In the genomic region with DNA sequence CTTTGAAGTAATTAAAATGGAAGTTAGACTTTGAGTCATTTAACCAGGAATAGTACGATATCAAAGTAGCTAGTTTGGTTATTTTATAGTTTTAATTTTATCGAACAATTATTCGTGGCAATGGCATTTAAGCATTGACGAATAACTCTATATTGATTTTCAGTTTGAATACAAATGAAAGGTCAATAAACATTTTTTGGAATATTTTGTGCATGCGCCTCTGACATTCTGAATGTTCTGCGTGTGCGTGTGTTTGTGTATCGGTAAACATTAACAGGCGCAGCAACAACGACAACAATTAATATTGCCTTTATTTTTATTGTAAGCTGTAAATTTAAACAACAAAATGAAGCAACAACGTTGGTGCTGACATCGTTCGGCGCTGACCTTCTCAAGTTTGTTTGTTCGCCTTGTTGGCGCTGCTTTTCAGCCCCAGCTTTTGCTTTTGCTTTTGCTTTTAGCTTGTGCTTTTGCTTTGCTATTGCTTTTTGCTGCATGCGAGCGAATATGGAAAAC, we compare ENCODE assay signal across 1 fruit fly cellular context.
TF ChIP-seq lines count a peak whose summit lies in the region.

No protein-coding gene starts in this region.

TF ChIP-seq in whole organism, embryonic, 481 proteins besides CTCF, POLR2A, EP300 and RAD21 (continued from another document and continues in another):
- TF ChIP-seq CG13287 (GFP tag; IDR thresholded peaks at IDR 0.05; lab: Robert Waterston, UW; ENCODE audit: partially characterized antibody), result no peak
- TF ChIP-seq prd (optimal IDR thresholded peaks at IDR 0.05; lab: Kevin White, UChicago), result no peak
- TF ChIP-seq prd (GFP tag; IDR thresholded peaks at IDR 0.05; lab: Robert Waterston, UW), result no peak
- TF ChIP-seq mld (GFP tag; IDR thresholded peaks at IDR 0.05; lab: Robert Waterston, UW; ENCODE audit: partially characterized antibody), result no peak
- TF ChIP-seq CG13894 (tag; optimal IDR thresholded peaks at IDR 0.05; lab: Kevin White, UChicago), result no peak
- no peak for TF ChIP-seq CG8359 (GFP tag; optimal IDR thresholded peaks at IDR 0.05; lab: Kevin White, UChicago; ENCODE audit: borderline replicate concordance)
- TF ChIP-seq CG32767 (GFP tag; IDR thresholded peaks at IDR 0.05; lab: Robert Waterston, UW), result 0 out of 2 replicates have a peak, but pooled peaks have one; percentile 31
- peak; percentile 9; the same call in 1 of the 2 replicates for TF ChIP-seq CG14441 (GFP tag; IDR thresholded peaks at IDR 0.05; lab: Robert Waterston, UW)
- TF ChIP-seq emc (GFP tag; optimal IDR thresholded peaks at IDR 0.05; lab: Kevin White, UChicago), result no peak
- TF ChIP-seq hkb (optimal IDR thresholded peaks at IDR 0.05; lab: Kevin White, UChicago), result no peak
- peak; percentile 19; the same call in 1 of the 2 replicates for TF ChIP-seq hkb (GFP tag; IDR thresholded peaks at IDR 0.05; lab: Robert Waterston, UW)
- TF ChIP-seq Ravus (GFP tag; IDR thresholded peaks at IDR 0.05; lab: Robert Waterston, UW), result no peak
- no peak for TF ChIP-seq CG11085 (GFP tag; IDR thresholded peaks at IDR 0.05; lab: Robert Waterston, UW)
- TF ChIP-seq CG17328 (GFP tag; IDR thresholded peaks at IDR 0.05; lab: Robert Waterston, UW), result 0 out of 2 replicates have a peak, but pooled peaks have one; percentile 25
- TF ChIP-seq CG6254 (GFP tag; optimal IDR thresholded peaks at IDR 0.05; lab: Kevin White, UChicago), result peak; percentile 1
- no peak for TF ChIP-seq CG17186 (GFP tag; optimal IDR thresholded peaks at IDR 0.05; lab: Kevin White, UChicago)
- no peak for TF ChIP-seq C15 (GFP tag; IDR thresholded peaks at IDR 0.05; lab: Robert Waterston, UW)
- no peak for TF ChIP-seq Side (GFP tag; optimal IDR thresholded peaks at IDR 0.05; lab: Kevin White, UChicago)
- TF ChIP-seq CG14860 (GFP tag; IDR thresholded peaks at IDR 0.05; lab: Robert Waterston, UW; ENCODE audit: partially characterized antibody), result no peak
- no peak for TF ChIP-seq NC2α (GFP tag; optimal IDR thresholded peaks at IDR 0.05; lab: Kevin White, UChicago)
- TF ChIP-seq tup (GFP tag; optimal IDR thresholded peaks at IDR 0.05; lab: Kevin White, UChicago), result no peak
- no peak for TF ChIP-seq CG2712 (tag; optimal IDR thresholded peaks at IDR 0.05; lab: Kevin White, UChicago)
- no peak for TF ChIP-seq Bgb (GFP tag; IDR thresholded peaks at IDR 0.05; lab: Robert Waterston, UW; ENCODE audit: partially characterized antibody)
- TF ChIP-seq CG32532 (GFP tag; IDR thresholded peaks at IDR 0.05; lab: Robert Waterston, UW), result no peak
- no peak for TF ChIP-seq Dbx (GFP tag; IDR thresholded peaks at IDR 0.05; lab: Robert Waterston, UW)
- peak; percentile 22 for TF ChIP-seq Dek (tag; optimal IDR thresholded peaks at IDR 0.05; lab: Kevin White, UChicago)
- no peak for TF ChIP-seq CG12744 (GFP tag; optimal IDR thresholded peaks at IDR 0.05; lab: Kevin White, UChicago)
- TF ChIP-seq zfh1 (GFP tag; IDR thresholded peaks at IDR 0.05; lab: Robert Waterston, UW), result no peak
- no peak for TF ChIP-seq ken (GFP tag; IDR thresholded peaks at IDR 0.05; lab: Robert Waterston, UW)
- TF ChIP-seq usp (GFP tag; optimal IDR thresholded peaks at IDR 0.05; lab: Kevin White, UChicago), result no peak
- no peak for TF ChIP-seq CG9797 (GFP tag; optimal IDR thresholded peaks at IDR 0.05; lab: Kevin White, UChicago)
- no peak for TF ChIP-seq MBD-R2 (GFP tag; IDR thresholded peaks at IDR 0.05; lab: Robert Waterston, UW)
- no peak for TF ChIP-seq dimm (GFP tag; IDR thresholded peaks at IDR 0.05; lab: Robert Waterston, UW)
- no peak for TF ChIP-seq CG17612 (GFP tag; IDR thresholded peaks at IDR 0.05; lab: Robert Waterston, UW)
- no peak for TF ChIP-seq CG11560 (tag; IDR thresholded peaks at IDR 0.05; lab: Robert Waterston, UW)
- no peak for TF ChIP-seq HmgD (GFP tag; optimal IDR thresholded peaks at IDR 0.05; lab: Kevin White, UChicago)
- TF ChIP-seq NK7.1 (GFP tag; optimal IDR thresholded peaks at IDR 0.05; lab: Kevin White, UChicago), result no peak
- peak; percentile 72 for TF ChIP-seq sd (tag; optimal IDR thresholded peaks at IDR 0.05; lab: Kevin White, UChicago)
- TF ChIP-seq fu2 (GFP tag; optimal IDR thresholded peaks at IDR 0.05; lab: Kevin White, UChicago), result no peak
- TF ChIP-seq CG10565 (GFP tag; optimal IDR thresholded peaks at IDR 0.05; lab: Kevin White, UChicago), result no peak
- no peak for TF ChIP-seq CG3163 (GFP tag; optimal IDR thresholded peaks at IDR 0.05; lab: Kevin White, UChicago)
- no peak for TF ChIP-seq CG2129 (GFP tag; IDR thresholded peaks at IDR 0.05; lab: Robert Waterston, UW; ENCODE audit: partially characterized antibody)
- peak; percentile 33 for TF ChIP-seq Fer3 (tag; optimal IDR thresholded peaks at IDR 0.05; lab: Kevin White, UChicago)
- peak; percentile 34 for TF ChIP-seq CG1529 (GFP tag; optimal IDR thresholded peaks at IDR 0.05; lab: Kevin White, UChicago)
- peak; percentile 22 for TF ChIP-seq Nf-YC (tag; optimal IDR thresholded peaks at IDR 0.05; lab: Kevin White, UChicago)
- TF ChIP-seq Med (GFP tag; lab: Kevin White, UChicago), result peak; percentile 69
- TF ChIP-seq CG9727 (GFP tag; optimal IDR thresholded peaks at IDR 0.05; lab: Kevin White, UChicago), result no peak
- TF ChIP-seq Six4 (GFP tag; optimal IDR thresholded peaks at IDR 0.05; lab: Kevin White, UChicago), result no peak
- TF ChIP-seq onecut (GFP tag; IDR thresholded peaks at IDR 0.05; lab: Robert Waterston, UW), result peak; percentile 39
- TF ChIP-seq caup (GFP tag; optimal IDR thresholded peaks at IDR 0.05; lab: Kevin White, UChicago; ENCODE audit: severe bottlenecking), result peak; percentile 19
- TF ChIP-seq org-1 (GFP tag; optimal IDR thresholded peaks at IDR 0.05; lab: Kevin White, UChicago), result no peak
- TF ChIP-seq Blimp-1 (GFP tag; optimal IDR thresholded peaks at IDR 0.05; lab: Kevin White, UChicago), result peak; percentile 47
- peak; percentile 61 for TF ChIP-seq CG15514 (GFP tag; optimal IDR thresholded peaks at IDR 0.05; lab: Kevin White, UChicago)
- TF ChIP-seq CG1647 (GFP tag; optimal IDR thresholded peaks at IDR 0.05; lab: Kevin White, UChicago), result no peak
- no peak for TF ChIP-seq Sry-δ (GFP tag; optimal IDR thresholded peaks at IDR 0.05; lab: Kevin White, UChicago)
- TF ChIP-seq kay (GFP tag; optimal IDR thresholded peaks at IDR 0.05; lab: Kevin White, UChicago), result no peak
- TF ChIP-seq CoRest (tag; optimal IDR thresholded peaks at IDR 0.05; lab: Kevin White, UChicago), result peak; percentile 41
- no peak for TF ChIP-seq CG7745 (tag; optimal IDR thresholded peaks at IDR 0.05; lab: Kevin White, UChicago)
- peak; percentile 18 for TF ChIP-seq exex (tag; optimal IDR thresholded peaks at IDR 0.05; lab: Kevin White, UChicago)
- TF ChIP-seq CG1832 (GFP tag; optimal IDR thresholded peaks at IDR 0.05; lab: Kevin White, UChicago), result no peak
- no peak for TF ChIP-seq wor (GFP tag; IDR thresholded peaks at IDR 0.05; lab: Robert Waterston, UW)
- TF ChIP-seq tin (GFP tag; optimal IDR thresholded peaks at IDR 0.05; lab: Kevin White, UChicago), result peak; percentile 1
- no peak for TF ChIP-seq Nf-YA (GFP tag; IDR thresholded peaks at IDR 0.05; lab: Robert Waterston, UW)
- TF ChIP-seq MTF-1 (GFP tag; optimal IDR thresholded peaks at IDR 0.05; lab: Kevin White, UChicago; ENCODE audit: borderline replicate concordance), result peak; percentile 1
- TF ChIP-seq CG6791 (GFP tag; IDR thresholded peaks at IDR 0.05; lab: Robert Waterston, UW; ENCODE audit: partially characterized antibody), result no peak
- no peak for TF ChIP-seq cad (GFP tag; optimal IDR thresholded peaks at IDR 0.05; lab: Kevin White, UChicago)
- peak; percentile 50 for TF ChIP-seq CG7556 (GFP tag; optimal IDR thresholded peaks at IDR 0.05; lab: Kevin White, UChicago)
- no peak for TF ChIP-seq ssp (GFP tag; IDR thresholded peaks at IDR 0.05; lab: Robert Waterston, UW)
- TF ChIP-seq h (optimal IDR thresholded peaks at IDR 0.05; lab: Kevin White, UChicago), result no peak
- TF ChIP-seq CG1233 (GFP tag; optimal IDR thresholded peaks at IDR 0.05; lab: Kevin White, UChicago), result peak; percentile 38
- TF ChIP-seq CG31365 (tag; optimal IDR thresholded peaks at IDR 0.05; lab: Kevin White, UChicago), result no peak
- peak; percentile 56 for TF ChIP-seq Sox102F (GFP tag; optimal IDR thresholded peaks at IDR 0.05; lab: Kevin White, UChicago)
- TF ChIP-seq Ets65A (GFP tag; lab: Kevin White, UChicago), result no peak
- no peak for TF ChIP-seq ash1 (GFP tag; optimal IDR thresholded peaks at IDR 0.05; lab: Kevin White, UChicago)
- peak; percentile 57 for TF ChIP-seq CG13424 (tag; optimal IDR thresholded peaks at IDR 0.05; lab: Kevin White, UChicago)
- TF ChIP-seq bsh (GFP tag; optimal IDR thresholded peaks at IDR 0.05; lab: Kevin White, UChicago), result peak in 1 of 2 experiments; percentile 42
- TF ChIP-seq sug (tag; optimal IDR thresholded peaks at IDR 0.05; lab: Kevin White, UChicago), result no peak
- TF ChIP-seq sna (GFP tag; IDR thresholded peaks at IDR 0.05; lab: Robert Waterston, UW; ENCODE audit: partially characterized antibody), result no peak
- TF ChIP-seq Hand (GFP tag; optimal IDR thresholded peaks at IDR 0.05; lab: Kevin White, UChicago), result no peak
- TF ChIP-seq Oli (tag; optimal IDR thresholded peaks at IDR 0.05; lab: Kevin White, UChicago), result peak; percentile 31
- no peak for TF ChIP-seq Ets97D (GFP tag; optimal IDR thresholded peaks at IDR 0.05; lab: Kevin White, UChicago)
- TF ChIP-seq jing (GFP tag; optimal IDR thresholded peaks at IDR 0.05; lab: Kevin White, UChicago), result no peak
- TF ChIP-seq pita (GFP tag; optimal IDR thresholded peaks at IDR 0.05; lab: Kevin White, UChicago), result no peak
- TF ChIP-seq sim (GFP tag; IDR thresholded peaks at IDR 0.05; lab: Robert Waterston, UW), result no peak
- no peak for TF ChIP-seq danr (GFP tag; IDR thresholded peaks at IDR 0.05; lab: Robert Waterston, UW)
- TF ChIP-seq CG7987 (GFP tag; optimal IDR thresholded peaks at IDR 0.05; lab: Kevin White, UChicago), result peak; percentile 76
- TF ChIP-seq gt (GFP tag; IDR thresholded peaks at IDR 0.05; lab: Robert Waterston, UW), result no peak
- TF ChIP-seq NfI (GFP tag; optimal IDR thresholded peaks at IDR 0.05; lab: Kevin White, UChicago), result peak; percentile 20
- no peak for TF ChIP-seq B-H1 (GFP tag; IDR thresholded peaks at IDR 0.05; lab: Robert Waterston, UW)
- TF ChIP-seq Hey (tag; optimal IDR thresholded peaks at IDR 0.05; lab: Kevin White, UChicago), result no peak
- TF ChIP-seq tio (GFP tag; optimal IDR thresholded peaks at IDR 0.05; lab: Kevin White, UChicago), result no peak
- no peak for TF ChIP-seq CG2199 (GFP tag; IDR thresholded peaks at IDR 0.05; lab: Robert Waterston, UW)
- no peak for TF ChIP-seq CG8388 (GFP tag; optimal IDR thresholded peaks at IDR 0.05; lab: Kevin White, UChicago)
- TF ChIP-seq Dip3 (GFP tag; optimal IDR thresholded peaks at IDR 0.05; lab: Kevin White, UChicago), result no peak
- TF ChIP-seq CG4820 (GFP tag; optimal IDR thresholded peaks at IDR 0.05; lab: Kevin White, UChicago), result peak; percentile 25
- TF ChIP-seq CG12391 (tag; optimal IDR thresholded peaks at IDR 0.05; lab: Kevin White, UChicago), result peak; percentile 3
- TF ChIP-seq CG9876 (GFP tag; optimal IDR thresholded peaks at IDR 0.05; lab: Kevin White, UChicago), result no peak
- TF ChIP-seq Aef1 (GFP tag; IDR thresholded peaks at IDR 0.05; lab: Robert Waterston, UW), result no peak
- no peak for TF ChIP-seq knrl (GFP tag; IDR thresholded peaks at IDR 0.05; lab: Robert Waterston, UW; ENCODE audit: partially characterized antibody)
- no peak for TF ChIP-seq chm (GFP tag; IDR thresholded peaks at IDR 0.05; lab: Robert Waterston, UW)
- TF ChIP-seq TFAM (GFP tag; optimal IDR thresholded peaks at IDR 0.05; lab: Kevin White, UChicago), result no peak
- TF ChIP-seq lola (GFP tag; optimal IDR thresholded peaks at IDR 0.05; lab: Kevin White, UChicago), result no peak
- peak; percentile 52 for TF ChIP-seq kah (GFP tag; optimal IDR thresholded peaks at IDR 0.05; lab: Kevin White, UChicago)
- TF ChIP-seq CG12299 (tag; optimal IDR thresholded peaks at IDR 0.05; lab: Kevin White, UChicago), result peak; percentile 39
- no peak for TF ChIP-seq CG6654 (GFP tag; optimal IDR thresholded peaks at IDR 0.05; lab: Kevin White, UChicago)
- no peak for TF ChIP-seq sqz (GFP tag; optimal IDR thresholded peaks at IDR 0.05; lab: Kevin White, UChicago)
- TF ChIP-seq amos (GFP tag; IDR thresholded peaks at IDR 0.05; lab: Robert Waterston, UW; ENCODE audit: partially characterized antibody), result no peak
- no peak for TF ChIP-seq ind (GFP tag; optimal IDR thresholded peaks at IDR 0.05; lab: Kevin White, UChicago)
- no peak for TF ChIP-seq CG8290 (GFP tag; optimal IDR thresholded peaks at IDR 0.05; lab: Kevin White, UChicago)
- peak in 1 of 2 experiments; percentile 52 for TF ChIP-seq CG8290 (tag; optimal IDR thresholded peaks at IDR 0.05; lab: Kevin White, UChicago)
- TF ChIP-seq nerfin-2 (GFP tag; IDR thresholded peaks at IDR 0.05; lab: Robert Waterston, UW; ENCODE audit: partially characterized antibody), result no peak
- no peak for TF ChIP-seq CG12155 (GFP tag; optimal IDR thresholded peaks at IDR 0.05; lab: Kevin White, UChicago)
- TF ChIP-seq pho (GFP tag; optimal IDR thresholded peaks at IDR 0.05; lab: Kevin White, UChicago), result no peak
- peak; percentile 27 for TF ChIP-seq CG1792 (GFP tag; optimal IDR thresholded peaks at IDR 0.05; lab: Kevin White, UChicago)
- TF ChIP-seq Ada2b (GFP tag; IDR thresholded peaks at IDR 0.05; lab: Robert Waterston, UW), result no peak
- TF ChIP-seq CG43689 (GFP tag; IDR thresholded peaks at IDR 0.05; lab: Robert Waterston, UW), result no peak
- peak; percentile 60 for TF ChIP-seq Fer1 (GFP tag; optimal IDR thresholded peaks at IDR 0.05; lab: Kevin White, UChicago)
- no peak for TF ChIP-seq CG31388 (GFP tag; optimal IDR thresholded peaks at IDR 0.05; lab: Kevin White, UChicago)
- no peak for TF ChIP-seq unc-4 (GFP tag; IDR thresholded peaks at IDR 0.05; lab: Robert Waterston, UW; ENCODE audit: partially characterized antibody)
- TF ChIP-seq sima (GFP tag; optimal IDR thresholded peaks at IDR 0.05; lab: Kevin White, UChicago), result no peak
- TF ChIP-seq Lpt (GFP tag; optimal IDR thresholded peaks at IDR 0.05; lab: Kevin White, UChicago), result no peak
- TF ChIP-seq salm (tag; optimal IDR thresholded peaks at IDR 0.05; lab: Kevin White, UChicago), result peak; percentile 57
- TF ChIP-seq eve (GFP tag; optimal IDR thresholded peaks at IDR 0.05; lab: Kevin White, UChicago), result no peak
- no peak for TF ChIP-seq dm (GFP tag; optimal IDR thresholded peaks at IDR 0.05; lab: Kevin White, UChicago)
- TF ChIP-seq ro (GFP tag; IDR thresholded peaks at IDR 0.05; lab: Robert Waterston, UW), result no peak
- TF ChIP-seq CG10147 (GFP tag; optimal IDR thresholded peaks at IDR 0.05; lab: Kevin White, UChicago), result peak; percentile 37
- peak; percentile 60 for TF ChIP-seq CG10543 (GFP tag; optimal IDR thresholded peaks at IDR 0.05; lab: Kevin White, UChicago)
- TF ChIP-seq GATAe (GFP tag; conservative IDR thresholded peaks at IDR 0.05; lab: Robert Waterston, UW), result no peak
- no peak for TF ChIP-seq fd102C (GFP tag; optimal IDR thresholded peaks at IDR 0.05; lab: Kevin White, UChicago)
- TF ChIP-seq CG4730 (GFP tag; IDR thresholded peaks at IDR 0.05; lab: Robert Waterston, UW), result no peak
